Fruit fly (Drosophila melanogaster) whole organism, embryonic: Measurements from ENCODE around the gene CG13024.

ENCODE experiments used
- Bdp1 ChIP-seq: fragments of 200-800 bp; sonication (Bioruptor generic); optimal IDR thresholded peaks from 3 replicates; lab custom pipeline; 2016; ENCODE audit warnings: missing biosample characterization, missing genetic modification characterization
- Bgb ChIP-seq: fragments of 200-800 bp; sonication (Bioruptor generic); IDR thresholded peaks from 2 replicates; pipeline ENCODE4 v1.3.6; 2022; ENCODE audit warnings: missing biosample characterization, missing genetic modification characterization; ENCODE audit not compliant: partially characterized antibody
- Bteb2 ChIP-seq: fragments of 200-800 bp; sonication (Bioruptor generic); optimal IDR thresholded peaks from 2 replicates; lab custom pipeline; 2016; ENCODE audit warnings: missing biosample characterization, missing genetic modification characterization
- CG10979 ChIP-seq: fragments of 200-800 bp; sonication (Bioruptor generic); optimal IDR thresholded peaks from 2 replicates; lab custom pipeline; 2018; ENCODE audit warnings: missing biosample characterization, mild to moderate bottlenecking, missing genetic modification characterization, moderate library complexity
- CG11456 ChIP-seq: fragments of 200-800 bp; sonication (Bioruptor generic); IDR thresholded peaks from 3 replicates; pipeline ENCODE4 v1.3.6; 2022; ENCODE audit warnings: missing biosample characterization, missing genetic modification characterization
- CG16813 ChIP-seq: fragments of 200-800 bp; sonication (Bioruptor generic); IDR thresholded peaks from 3 replicates; pipeline ENCODE4 v1.3.6; 2022; ENCODE audit warnings: missing biosample characterization, missing genetic modification characterization; ENCODE audit not compliant: partially characterized antibody
- CG17328 ChIP-seq: fragments of 200-800 bp; sonication (Bioruptor generic); IDR thresholded peaks from 2 replicates; pipeline ENCODE4 v1.3.6; 2022; ENCODE audit warnings: missing biosample characterization, missing genetic modification characterization
- CG17568 ChIP-seq: fragments of 200-800 bp; sonication (Bioruptor generic); optimal IDR thresholded peaks from 2 replicates; lab custom pipeline; 2018; ENCODE audit warnings: missing biosample characterization, mild to moderate bottlenecking, missing genetic modification characterization, moderate library complexity
- CG18011 ChIP-seq: fragments of 200-800 bp; sonication (Bioruptor generic); optimal IDR thresholded peaks from 2 replicates; lab custom pipeline; 2017; ENCODE audit warnings: missing biosample characterization, missing genetic modification characterization, mild to moderate bottlenecking, moderate library complexity, missing genotype
- CG1832 ChIP-seq: fragments of 200-800 bp; sonication (Bioruptor generic); optimal IDR thresholded peaks from 2 replicates; lab custom pipeline; 2017; ENCODE audit warnings: missing biosample characterization, mild to moderate bottlenecking, missing genetic modification characterization, inconsistent platforms
- CG30403 ChIP-seq: fragments of 200-800 bp; sonication (Bioruptor generic); optimal IDR thresholded peaks from 3 replicates; lab custom pipeline; 2016; ENCODE audit warnings: missing biosample characterization, missing genetic modification characterization
- CG3995 ChIP-seq: fragments of 200-800 bp; sonication (Bioruptor generic); optimal IDR thresholded peaks from 3 replicates; lab custom pipeline; 2016; ENCODE audit warnings: missing biosample characterization, missing genetic modification characterization
- CG4707 ChIP-seq: fragments of 200-800 bp; sonication (Bioruptor generic); optimal IDR thresholded peaks from 2 replicates; lab custom pipeline; 2018; ENCODE audit warnings: missing biosample characterization, mild to moderate bottlenecking, missing genetic modification characterization, moderate library complexity
- CG6254 ChIP-seq: fragments of 200-800 bp; sonication (Bioruptor generic); optimal IDR thresholded peaks from 3 replicates; lab custom pipeline; 2017; ENCODE audit warnings: mild to moderate bottlenecking, missing biosample characterization, missing genetic modification reagents, missing genetic modification characterization
- CG6813 ChIP-seq: fragments of 200-800 bp; sonication (Bioruptor generic); optimal IDR thresholded peaks from 2 replicates; lab custom pipeline; 2017; ENCODE audit warnings: missing biosample characterization, missing genetic modification characterization, mild to moderate bottlenecking, moderate library complexity, missing genetic modification reagents
- CG7745 ChIP-seq: fragments of 200-800 bp; sonication (Bioruptor generic); optimal IDR thresholded peaks from 2 replicates; lab custom pipeline; 2018; ENCODE audit warnings: missing biosample characterization, mild to moderate bottlenecking, missing genetic modification characterization, moderate library complexity
- CG8359 ChIP-seq: fragments of 200-800 bp; sonication (Bioruptor generic); optimal IDR thresholded peaks from 2 replicates; lab custom pipeline; 2017; ENCODE audit warnings: missing biosample characterization, mild to moderate bottlenecking, missing genetic modification characterization, borderline replicate concordance
- CG9437 ChIP-seq: fragments of 200-800 bp; sonication (Bioruptor generic); optimal IDR thresholded peaks from 2 replicates; lab custom pipeline; 2018; ENCODE audit warnings: missing biosample characterization, mild to moderate bottlenecking, missing genetic modification characterization
- CG9817 ChIP-seq: fragments of 200-800 bp; sonication (Bioruptor generic); optimal IDR thresholded peaks from 2 replicates; lab custom pipeline; 2018; ENCODE audit warnings: missing biosample characterization, mild to moderate bottlenecking, missing genetic modification characterization, moderate library complexity
- D19B ChIP-seq: fragments of 200-800 bp; sonication (Bioruptor generic); optimal IDR thresholded peaks from 2 replicates; lab custom pipeline; 2017; ENCODE audit warnings: missing biosample characterization, mild to moderate bottlenecking, missing genetic modification characterization
- Dbx ChIP-seq: fragments of 200-800 bp; sonication (Bioruptor generic); IDR thresholded peaks from 3 replicates; pipeline ENCODE4 v1.3.6; 2022; ENCODE audit warnings: missing biosample characterization, missing genetic modification characterization
- Deaf1 ChIP-seq: fragments of 200-800 bp; optimal IDR thresholded peaks from 3 replicates; lab custom pipeline; 2019; ENCODE audit warnings: missing biosample characterization, mild to moderate bottlenecking, missing genetic modification characterization, moderate library complexity
- Dip2 ChIP-seq: fragments of 200-800 bp; sonication (Bioruptor generic); IDR thresholded peaks from 2 replicates; pipeline ENCODE4 v1.3.6; 2022; ENCODE audit warnings: missing biosample characterization, missing genetic modification characterization
- Dref ChIP-seq: fragments of 200-800 bp; sonication (Bioruptor generic); IDR thresholded peaks from 2 replicates; pipeline ENCODE4 v1.3.6; 2022; ENCODE audit warnings: missing biosample characterization, missing genetic modification characterization
- Fer2 ChIP-seq: fragments of 200-800 bp; sonication (Bioruptor generic); optimal IDR thresholded peaks from 2 replicates; lab custom pipeline; 2018; ENCODE audit warnings: missing biosample characterization, mild to moderate bottlenecking, missing genetic modification characterization, moderate library complexity
- Fer3 ChIP-seq: fragments of 200-800 bp; sonication (Bioruptor generic); optimal IDR thresholded peaks from 2 replicates; lab custom pipeline; 2018; ENCODE audit warnings: missing biosample characterization, mild to moderate bottlenecking, missing genetic modification characterization, moderate library complexity
- HHEX ChIP-seq: fragments of 200-800 bp; sonication (Bioruptor generic); optimal IDR thresholded peaks from 3 replicates; lab custom pipeline; 2017; ENCODE audit warnings: missing biosample characterization, mild to moderate bottlenecking, missing genetic modification characterization, missing genetic modification reagents
- Lpt ChIP-seq: fragments of >200 bp; optimal IDR thresholded peaks from 2 replicates; lab custom pipeline; 2018; ENCODE audit warnings: missing biosample characterization, missing genetic modification characterization
- MTF-1 ChIP-seq: fragments of 200-800 bp; sonication (Bioruptor generic); optimal IDR thresholded peaks from 2 replicates; lab custom pipeline; 2018; ENCODE audit warnings: missing biosample characterization, mild to moderate bottlenecking, missing genetic modification characterization, borderline replicate concordance
- PHDP ChIP-seq: fragments of 200-800 bp; sonication (Bioruptor generic); optimal IDR thresholded peaks from 3 replicates; lab custom pipeline; 2018; ENCODE audit warnings: missing biosample characterization, mild to moderate bottlenecking, missing genetic modification characterization, moderate library complexity
- Pdp1 ChIP-seq, 2 experiments: fragments of 200-800 bp; sonication (Bioruptor generic); optimal IDR thresholded peaks; 3 replicates each; lab custom pipeline; 2016; ENCODE audit warnings: missing biosample characterization in 2 of 2, missing genetic modification characterization in 2 of 2, mild to moderate bottlenecking in 1 of 2, moderate library complexity in 1 of 2
- Six4 ChIP-seq: fragments of 200-800 bp; sonication (Bioruptor generic); optimal IDR thresholded peaks from 2 replicates; lab custom pipeline; 2016; ENCODE audit warnings: missing biosample characterization, missing genetic modification characterization
- Sry-δ ChIP-seq: fragments of 200-800 bp; sonication (Bioruptor generic); optimal IDR thresholded peaks from 2 replicates; lab custom pipeline; 2016; ENCODE audit warnings: missing biosample characterization, missing genetic modification characterization
- Xbp1 ChIP-seq: fragments of 200-800 bp; sonication (Bioruptor generic); optimal IDR thresholded peaks from 3 replicates; lab custom pipeline; 2016; ENCODE audit warnings: missing biosample characterization, mild to moderate bottlenecking, missing genetic modification characterization
- ash1 ChIP-seq: fragments of 200-800 bp; sonication (Bioruptor generic); optimal IDR thresholded peaks from 2 replicates; lab custom pipeline; 2018; ENCODE audit warnings: missing biosample characterization, mild to moderate bottlenecking, missing genetic modification characterization
- bowl ChIP-seq: fragments of 200-800 bp; sonication (Bioruptor generic); IDR thresholded peaks from 2 replicates; pipeline ENCODE4 v1.3.6; 2022; ENCODE audit warnings: missing biosample characterization, missing genetic modification characterization
- exex ChIP-seq: fragments of 200-800 bp; sonication (Bioruptor generic); optimal IDR thresholded peaks from 4 replicates; lab custom pipeline; 2018; ENCODE audit warnings: missing biosample characterization, mild to moderate bottlenecking, missing genetic modification characterization, moderate library complexity
- gsb-n ChIP-seq: fragments of 200-800 bp; sonication (Bioruptor generic); optimal IDR thresholded peaks from 3 replicates; lab custom pipeline; 2018; ENCODE audit warnings: missing biosample characterization, mild to moderate bottlenecking, missing genetic modification characterization
- jumu ChIP-seq: fragments of 200-800 bp; sonication (Bioruptor generic); optimal IDR thresholded peaks from 3 replicates; lab custom pipeline; 2016; ENCODE audit warnings: missing biosample characterization, missing genetic modification characterization
- pum ChIP-seq: fragments of 200-800 bp; sonication (Bioruptor generic); optimal IDR thresholded peaks from 2 replicates; lab custom pipeline; 2016; ENCODE audit warnings: missing biosample characterization, missing genetic modification characterization
- pzg ChIP-seq: fragments of 200-800 bp; sonication (Bioruptor generic); optimal IDR thresholded peaks from 3 replicates; lab custom pipeline; 2018; ENCODE audit warnings: missing biosample characterization, mild to moderate bottlenecking, missing genetic modification characterization, moderate library complexity
- ranshi ChIP-seq: fragments of 200-800 bp; sonication (Bioruptor generic); IDR thresholded peaks from 2 replicates; pipeline ENCODE4 v1.3.6; 2022; ENCODE audit warnings: missing biosample characterization, missing genetic modification characterization
- sc ChIP-seq, 3 experiments: fragments of >200 bp in 2 of 3; fragments of 200-800 bp in 1 of 3; sonication (Bioruptor generic) in 1 of 3; optimal IDR thresholded peaks; 2 replicates in 2 of 3; 3 replicates in 1 of 3; lab custom pipeline; 2017; ENCODE audit warnings: mild to moderate bottlenecking in 1 of 3, missing biosample characterization in 1 of 3, missing genetic modification characterization in 1 of 3, missing genetic modification reagents in 1 of 3
- sim ChIP-seq: fragments of 200-800 bp; sonication (Bioruptor generic); IDR thresholded peaks from 2 replicates; pipeline ENCODE4 v1.3.6; 2022; ENCODE audit warnings: missing biosample characterization, missing genetic modification characterization
- ssp ChIP-seq: fragments of 200-800 bp; sonication (Bioruptor generic); IDR thresholded peaks from 2 replicates; pipeline ENCODE4 v1.3.6; 2022; ENCODE audit warnings: missing biosample characterization, missing genetic modification characterization
- tup ChIP-seq: fragments of 200-800 bp; sonication (Bioruptor generic); optimal IDR thresholded peaks from 2 replicates; lab custom pipeline; 2016; ENCODE audit warnings: missing biosample characterization, mild to moderate bottlenecking, missing genetic modification characterization, moderate library complexity
- zfh1 ChIP-seq: fragments of 200-800 bp; sonication (Bioruptor generic); IDR thresholded peaks from 3 replicates; pipeline ENCODE4 v1.3.6; 2022; ENCODE audit warnings: missing biosample characterization, missing genetic modification characterization

CG13024 gene

dm6 chr3L:16801499-16802452, 27.1 kb downstream of the CG13024 start (continued):
- TF ChIP-seq Bteb2 (GFP tag; lab: Kevin White, UChicago) (peak; percentile 33), bowl (no peak), CG10979 (tag; lab: Kevin White, UChicago) (peak; percentile 80), CG3995 (GFP tag; lab: Kevin White, UChicago) (no peak), tup (GFP tag; lab: Kevin White, UChicago) (no peak), ssp (GFP tag; lab: Robert Waterston, UW) (peak; percentile 30; the same call in 1 of the 2 replicates), Bgb (no peak), Bdp1 (GFP tag; lab: Kevin White, UChicago) (no peak), pzg (no peak), jumu (GFP tag; lab: Kevin White, UChicago) (no peak), CG11456 (GFP tag; lab: Robert Waterston, UW) (no peak), CG9437 (peak; percentile 48), sc (optimal IDR thresholded peaks at IDR 0.05; lab: Kevin White, UChicago) (no peak), sc (GFP tag; optimal IDR thresholded peaks at IDR 0.05; lab: Kevin White, UChicago) (peak; percentile 44), D19B (GFP tag; lab: Kevin White, UChicago) (peak; percentile 97), Pdp1 (GFP tag; optimal IDR thresholded peaks at IDR 0.05; lab: Kevin White, UChicago) (peak; percentile 13 to 27), CG18011 (no peak), zfh1 (GFP tag; lab: Robert Waterston, UW) (no peak), Dip2 (GFP tag; lab: Robert Waterston, UW) (no peak), Sry-δ (no peak), Dbx (no peak), CG4707 (GFP tag; lab: Kevin White, UChicago) (no peak), ash1 (no peak), HHEX (GFP tag; lab: Kevin White, UChicago) (peak; percentile 45), CG7745 (tag; lab: Kevin White, UChicago) (peak; percentile 21), pum (GFP tag; lab: Kevin White, UChicago) (no peak), Dref (GFP tag; lab: Robert Waterston, UW) (no peak), ranshi (GFP tag; lab: Robert Waterston, UW) (peak; percentile 9; the same call in 1 of the 2 replicates), CG8359 (GFP tag; lab: Kevin White, UChicago) (peak; percentile 23), sim (GFP tag; lab: Robert Waterston, UW) (no peak), CG16813 (GFP tag; lab: Robert Waterston, UW) (no peak), Fer2 (no peak), gsb-n (tag; lab: Kevin White, UChicago) (peak; percentile 33), MTF-1 (no peak), CG17568 (no peak), Fer3 (tag; lab: Kevin White, UChicago) (peak; percentile 50), CG6254 (peak; percentile 0), CG6813 (GFP tag; lab: Kevin White, UChicago) (no peak), CG1832 (GFP tag; lab: Kevin White, UChicago) (no peak), CG9817 (tag; lab: Kevin White, UChicago) (no peak), CG17328 (GFP tag; lab: Robert Waterston, UW) (no peak), Deaf1 (tag; lab: Kevin White, UChicago) (peak; percentile 73), Lpt (GFP tag; lab: Kevin White, UChicago) (no peak), CG30403 (peak; percentile 60), PHDP (tag; lab: Kevin White, UChicago) (peak; percentile 61), Six4 (GFP tag; lab: Kevin White, UChicago) (peak; percentile 32), exex (peak; percentile 45), Xbp1 (peak; percentile 66)
